Worm (Caenorhabditis elegans) whole organism, early embryonic: ENCODE measurements around the gene F49E11.2.

Source experiments
- hmg-4 ChIP-seq: fragments of 200-800 bp; sonication (Bioruptor generic); optimal IDR thresholded peaks from 2 replicates; lab custom pipeline; 2018; ENCODE audit warnings: mild to moderate bottlenecking, missing genetic modification characterization, missing compliant biosample characterization
- tbx-11 ChIP-seq: fragments of 200-800 bp; sonication (Bioruptor generic); IDR thresholded peaks from 2 replicates; pipeline ENCODE4 v1.3.6; 2022; ENCODE audit warnings: missing genetic modification characterization, missing compliant biosample characterization

ce11 chrIV:13030467-13031299 lies 8.1 kb downstream of the F49E11.2 start:
- TF ChIP-seq tbx-11 (GFP tag; lab: Robert Waterston, UW) (no peak), hmg-4 (GFP tag; lab: Kevin White, UChicago) (peak; percentile 43)
